Fruit fly (Drosophila melanogaster) whole organism, prepupa: ENCODE data around the gene CG31807.
A peak's percentile ranks its signal among the peaks of the same experiment; 100 is the strongest.

Experiments
- CG10669 ChIP-seq: fragments of 200-800 bp; sonication (Bioruptor generic); optimal IDR thresholded peaks from 3 replicates; lab custom pipeline; 2018; ENCODE audit warnings: missing biosample characterization, mild to moderate bottlenecking, missing genetic modification characterization, moderate library complexity
- CG11294 ChIP-seq: fragments of 200-800 bp; sonication (Bioruptor generic); IDR thresholded peaks from 2 replicates; pipeline ENCODE4 v1.3.6; 2022; ENCODE audit warnings: missing biosample characterization, missing genetic modification characterization
- CG11902 ChIP-seq: fragments of 200-800 bp; sonication (Bioruptor generic); optimal IDR thresholded peaks from 3 replicates; lab custom pipeline; 2016; ENCODE audit warnings: missing biosample characterization, missing genetic modification characterization
- CG15336 ChIP-seq: fragments of 200-800 bp; sonication (Bioruptor generic); IDR thresholded peaks from 2 replicates; pipeline ENCODE4 v1.3.6; 2022; ENCODE audit warnings: missing biosample characterization, missing genetic modification characterization
- CG1621 ChIP-seq: fragments of 200-800 bp; sonication (Bioruptor generic); optimal IDR thresholded peaks from 3 replicates; lab custom pipeline; 2018; ENCODE audit warnings: missing biosample characterization, mild to moderate bottlenecking, missing genetic modification characterization
- CG3032 ChIP-seq: fragments of 200-800 bp; optimal IDR thresholded peaks from 2 replicates; lab custom pipeline; 2019; ENCODE audit warnings: missing biosample characterization, mild to moderate bottlenecking, missing genetic modification characterization, moderate library complexity
- CG32006 ChIP-seq: fragments of 200-800 bp; sonication (Bioruptor generic); optimal IDR thresholded peaks from 3 replicates; lab custom pipeline; 2017; ENCODE audit warnings: missing biosample characterization, mild to moderate bottlenecking, missing genetic modification characterization
- CG34406 ChIP-seq: fragments of 200-800 bp; sonication (Bioruptor generic); optimal IDR thresholded peaks from 3 replicates; lab custom pipeline; 2016; ENCODE audit warnings: missing biosample characterization, missing genetic modification characterization
- CG3919 ChIP-seq: fragments of 200-800 bp; sonication (Bioruptor generic); optimal IDR thresholded peaks from 3 replicates; lab custom pipeline; 2016; ENCODE audit warnings: missing biosample characterization, missing genetic modification characterization
- CG6163 ChIP-seq: fragments of 200-800 bp; sonication (Bioruptor generic); IDR thresholded peaks from 3 replicates; pipeline ENCODE4 v1.3.6; 2022; ENCODE audit warnings: missing biosample characterization, missing genetic modification characterization
- CG6276 ChIP-seq: fragments of 200-800 bp; sonication (Bioruptor generic); optimal IDR thresholded peaks from 2 replicates; lab custom pipeline; 2017; ENCODE audit warnings: missing biosample characterization, mild to moderate bottlenecking, missing genetic modification characterization
- CG6792 ChIP-seq: fragments of 200-800 bp; sonication (Bioruptor generic); optimal IDR thresholded peaks from 3 replicates; lab custom pipeline; 2016; ENCODE audit warnings: missing biosample characterization, missing genetic modification characterization
- CG6854 ChIP-seq: fragments of 200-800 bp; sonication (Bioruptor generic); optimal IDR thresholded peaks from 2 replicates; lab custom pipeline; 2017; ENCODE audit warnings: missing biosample characterization, mild to moderate bottlenecking, missing genetic modification characterization
- CG7368 ChIP-seq: fragments of 200-800 bp; sonication (Bioruptor generic); optimal IDR thresholded peaks from 3 replicates; lab custom pipeline; 2016; ENCODE audit warnings: missing biosample characterization, missing genetic modification characterization
- CG8119 ChIP-seq: fragments of 200-800 bp; sonication (Bioruptor generic); IDR thresholded peaks from 3 replicates; pipeline ENCODE4 v1.3.6; 2022; ENCODE audit warnings: missing biosample characterization, missing genetic modification characterization
- CG8632 ChIP-seq: fragments of 200-800 bp; sonication (Bioruptor generic); optimal IDR thresholded peaks from 3 replicates; lab custom pipeline; 2016; ENCODE audit warnings: missing biosample characterization, missing genetic modification characterization
- CG9139 ChIP-seq: fragments of 200-800 bp; sonication (Bioruptor generic); optimal IDR thresholded peaks from 3 replicates; lab custom pipeline; 2017; ENCODE audit warnings: missing biosample characterization, mild to moderate bottlenecking, missing genetic modification characterization
- Eip75B ChIP-seq: fragments of 200-800 bp; sonication (Bioruptor generic); optimal IDR thresholded peaks from 3 replicates; lab custom pipeline; 2016; ENCODE audit warnings: missing biosample characterization, missing genetic modification characterization
- Eip78C ChIP-seq: fragments of 200-800 bp; sonication (Bioruptor generic); peaks from one replicate; lab custom pipeline; 2016; ENCODE audit warnings: missing biosample characterization, missing genetic modification characterization
- Eip93F ChIP-seq: fragments of 200-800 bp; sonication (Bioruptor generic); optimal IDR thresholded peaks from 2 replicates; lab custom pipeline; 2016; ENCODE audit warnings: missing biosample characterization, mild to moderate bottlenecking, missing genetic modification characterization
- Ets21C ChIP-seq: fragments of 200-800 bp; sonication (Bioruptor generic); optimal IDR thresholded peaks from 3 replicates; lab custom pipeline; 2016; ENCODE audit warnings: missing biosample characterization, missing genetic modification characterization
- Ets96B ChIP-seq: fragments of 200-800 bp; optimal IDR thresholded peaks from 2 replicates; lab custom pipeline; 2019; ENCODE audit warnings: missing biosample characterization, mild to moderate bottlenecking, missing genetic modification characterization, moderate library complexity
- Hr38 ChIP-seq: sonication (Bioruptor generic); optimal IDR thresholded peaks from 2 replicates; lab custom pipeline; 2016; ENCODE audit warnings: missing biosample characterization, missing genetic modification characterization
- Hr4 ChIP-seq: fragments of 200-800 bp; sonication (Bioruptor generic); optimal IDR thresholded peaks from 3 replicates; lab custom pipeline; 2016; ENCODE audit warnings: missing biosample characterization, missing genetic modification characterization
- Lpt ChIP-seq: fragments of 200-800 bp; sonication (Bioruptor generic); optimal IDR thresholded peaks from 3 replicates; lab custom pipeline; 2016; ENCODE audit warnings: missing biosample characterization, missing genetic modification characterization
- OdsH ChIP-seq: fragments of 200-800 bp; sonication (Bioruptor generic); optimal IDR thresholded peaks from 3 replicates; lab custom pipeline; 2016; ENCODE audit warnings: missing biosample characterization, missing genetic modification characterization
- Smox ChIP-seq: fragments of 200-800 bp; sonication (Bioruptor generic); optimal IDR thresholded peaks from 3 replicates; lab custom pipeline; 2016; ENCODE audit warnings: missing biosample characterization, missing genetic modification characterization
- Sox102F ChIP-seq: fragments of 200-800 bp; sonication (Bioruptor generic); optimal IDR thresholded peaks from 2 replicates; lab custom pipeline; 2016; ENCODE audit warnings: missing biosample characterization, mild to moderate bottlenecking, missing genetic modification characterization
- Sox14 ChIP-seq: fragments of 200-800 bp; sonication (Bioruptor generic); optimal IDR thresholded peaks from 3 replicates; lab custom pipeline; 2016; ENCODE audit warnings: missing biosample characterization, missing genetic modification characterization
- Sox15 ChIP-seq: fragments of 200-800 bp; sonication (Bioruptor generic); optimal IDR thresholded peaks from 3 replicates; lab custom pipeline; 2016; ENCODE audit warnings: missing biosample characterization, missing genetic modification characterization
- achi ChIP-seq: fragments of 200-800 bp; sonication (Bioruptor generic); optimal IDR thresholded peaks from 3 replicates; lab custom pipeline; 2016; ENCODE audit warnings: missing biosample characterization, missing genetic modification characterization
- acj6 ChIP-seq: fragments of 200-800 bp; sonication (Bioruptor generic); optimal IDR thresholded peaks from 3 replicates; lab custom pipeline; 2016; ENCODE audit warnings: missing biosample characterization, missing genetic modification characterization
- cyc ChIP-seq: fragments of 200-800 bp; sonication (Bioruptor generic); optimal IDR thresholded peaks from 3 replicates; lab custom pipeline; 2016; ENCODE audit warnings: missing biosample characterization, missing genetic modification characterization
- dsx ChIP-seq: fragments of 200-800 bp; optimal IDR thresholded peaks from 3 replicates; lab custom pipeline; 2019; ENCODE audit warnings: missing biosample characterization, mild to moderate bottlenecking, missing genetic modification characterization, moderate library complexity; ENCODE audit not compliant: poor library complexity, severe bottlenecking
- eg ChIP-seq: fragments of 200-800 bp; sonication (Bioruptor generic); IDR thresholded peaks from 3 replicates; pipeline ENCODE4 v1.3.6; 2022; ENCODE audit warnings: missing biosample characterization, missing genetic modification characterization
- esn ChIP-seq: fragments of 200-800 bp; sonication (Bioruptor generic); optimal IDR thresholded peaks from 2 replicates; lab custom pipeline; 2016; ENCODE audit warnings: missing biosample characterization, mild to moderate bottlenecking, missing genetic modification characterization, moderate library complexity
- fd59A ChIP-seq: fragments of 200-800 bp; sonication (Bioruptor generic); optimal IDR thresholded peaks from 2 replicates; lab custom pipeline; 2017; ENCODE audit warnings: missing biosample characterization, mild to moderate bottlenecking, missing genetic modification characterization, missing genetic modification reagents
- fd85E ChIP-seq: fragments of 200-800 bp; sonication (Bioruptor generic); optimal IDR thresholded peaks from 3 replicates; lab custom pipeline; 2016; ENCODE audit warnings: missing biosample characterization, missing genetic modification characterization
- fkh ChIP-seq: fragments of 200-800 bp; sonication (Bioruptor generic); optimal IDR thresholded peaks from 3 replicates; lab custom pipeline; 2017; ENCODE audit warnings: missing biosample characterization, mild to moderate bottlenecking, missing genetic modification characterization, moderate library complexity
- lz ChIP-seq: fragments of 200-800 bp; sonication (Bioruptor generic); optimal IDR thresholded peaks from 3 replicates; lab custom pipeline; 2016; ENCODE audit warnings: missing biosample characterization, missing genetic modification characterization
- ss ChIP-seq, 2 experiments: fragments of 200-800 bp; sonication (Bioruptor generic); optimal IDR thresholded peaks; 2 replicates in 1 of 2; 3 replicates in 1 of 2; lab custom pipeline; 2017 to 2018; ENCODE audit warnings: mild to moderate bottlenecking in 2 of 2, missing biosample characterization in 2 of 2, missing genetic modification characterization in 2 of 2, moderate library complexity in 1 of 2
- svp ChIP-seq: fragments of 200-800 bp; sonication (Bioruptor generic); peaks from one replicate; lab custom pipeline; 2016; ENCODE audit warnings: missing biosample characterization, missing genetic modification characterization
- topi ChIP-seq: fragments of 200-800 bp; sonication (Bioruptor generic); optimal IDR thresholded peaks from 3 replicates; lab custom pipeline; 2016; ENCODE audit warnings: missing biosample characterization, missing genetic modification characterization
- vri ChIP-seq: fragments of 200-800 bp; sonication (Bioruptor generic); optimal IDR thresholded peaks from 3 replicates; lab custom pipeline; 2016; ENCODE audit warnings: missing biosample characterization, mild to moderate bottlenecking, missing genetic modification characterization

The CG31807 gene

dm6 chr2L:16679073-16679472, 4.7 kb downstream of the CG31807 start:
- no peak for TF ChIP-seq acj6 (GFP tag; lab: Kevin White, UChicago)
- TF ChIP-seq Eip78C (GFP tag; lab: Kevin White, UChicago): no peak
- TF ChIP-seq Eip75B: no peak
- no peak for TF ChIP-seq Hr38 (GFP tag; lab: Kevin White, UChicago)
- TF ChIP-seq Hr4 (GFP tag; lab: Kevin White, UChicago): no peak
- no peak for TF ChIP-seq CG11902 (GFP tag; lab: Kevin White, UChicago)
- TF ChIP-seq achi (GFP tag; lab: Kevin White, UChicago): no peak
- TF ChIP-seq CG7368 (GFP tag; lab: Kevin White, UChicago): no peak
- no peak for TF ChIP-seq CG6854 (GFP tag; lab: Kevin White, UChicago)
- no peak for TF ChIP-seq vri
- no peak for TF ChIP-seq Smox (GFP tag; lab: Kevin White, UChicago)
- TF ChIP-seq CG6163 (GFP tag; lab: Robert Waterston, UW): no peak

- TF ChIP-seq Eip78C (GFP tag; lab: Kevin White, UChicago) (peak; percentile 27), CG11294 (GFP tag; lab: Robert Waterston, UW) (no peak), fkh (GFP tag; lab: Kevin White, UChicago) (peak; percentile 98), CG3032 (tag; lab: Kevin White, UChicago) (peak; percentile 17), Sox14 (peak; percentile 15), Ets96B (tag; lab: Kevin White, UChicago) (peak; percentile 2), topi (GFP tag; lab: Kevin White, UChicago) (peak; percentile 24), CG6792 (no peak), CG9139 (no peak), CG1621 (peak; percentile 58), cyc (GFP tag; lab: Kevin White, UChicago) (peak; percentile 19), lz (GFP tag; lab: Kevin White, UChicago) (peak; percentile 10), CG6163 (GFP tag; lab: Robert Waterston, UW) (no peak), CG3919 (peak; percentile 19), esn (GFP tag; lab: Kevin White, UChicago) (peak; percentile 36), CG8632 (no peak)
Measured at dm6 chr2L:16676651-16677359, 7.0 kb downstream of the CG31807 start, which contains the start of the genes Trpgamma and her. Trpgamma (minus strand) TSS chr2L:16676701. her (plus strand) TSS chr2L:16677185.

- TF ChIP-seq CG6276 (GFP tag; lab: Kevin White, UChicago) (no peak), svp (GFP tag; lab: Kevin White, UChicago) (no peak), fkh (GFP tag; lab: Kevin White, UChicago) (no peak), CG10669 (peak; percentile 36), Ets96B (tag; lab: Kevin White, UChicago) (no peak), dsx (no peak), Sox102F (no peak), Eip93F (GFP tag; lab: Kevin White, UChicago) (no peak), esn (GFP tag; lab: Kevin White, UChicago) (no peak), Sox15 (GFP tag; lab: Kevin White, UChicago) (no peak), eg (peak; percentile 74), CG11294 (GFP tag; lab: Robert Waterston, UW) (peak; percentile 52; the same call in 1 of the 2 replicates), Lpt (GFP tag; lab: Kevin White, UChicago) (no peak), cyc (GFP tag; lab: Kevin White, UChicago) (no peak), CG9139 (no peak), CG3032 (tag; lab: Kevin White, UChicago) (peak; percentile 29), ss (GFP tag; optimal IDR thresholded peaks at IDR 0.05; lab: Kevin White, UChicago) (no peak), Sox14 (no peak), Hr38 (GFP tag; lab: Kevin White, UChicago) (no peak), CG6854 (GFP tag; lab: Kevin White, UChicago) (no peak), Hr4 (GFP tag; lab: Kevin White, UChicago) (peak; percentile 31), CG32006 (peak; percentile 57), Eip78C (GFP tag; lab: Kevin White, UChicago) (peak; percentile 50), topi (GFP tag; lab: Kevin White, UChicago) (no peak), fd59A (no peak), acj6 (GFP tag; lab: Kevin White, UChicago) (no peak), CG8632 (no peak), Ets21C (no peak), Eip75B (peak; percentile 38), vri (no peak), CG8119 (GFP tag; lab: Robert Waterston, UW) (0 out of 3 replicates have a peak, but pooled peaks have one; percentile 43), lz (GFP tag; lab: Kevin White, UChicago) (no peak), CG15336 (peak; percentile 67), CG34406 (GFP tag; lab: Kevin White, UChicago) (no peak), fd85E (GFP tag; lab: Kevin White, UChicago) (no peak), OdsH (no peak)
Measured at dm6 chr2L:16672290-16672689, 11.5 kb downstream of the CG31807 start.
